Fruit fly (Drosophila melanogaster) whole organism, embryonic: ENCODE results near the gene CG14650.
A peak's percentile ranks its signal among the peaks of the same experiment; 100 is the strongest.

Source experiments
- Asciz ChIP-seq: fragments of 200-800 bp; sonication (Bioruptor generic); optimal IDR thresholded peaks from 2 replicates; lab custom pipeline; 2017; ENCODE audit warnings: missing biosample characterization, mild to moderate bottlenecking, missing genetic modification characterization, missing genetic modification reagents
- Bteb2 ChIP-seq: fragments of 200-800 bp; sonication (Bioruptor generic); optimal IDR thresholded peaks from 2 replicates; lab custom pipeline; 2016; ENCODE audit warnings: missing biosample characterization, missing genetic modification characterization
- CG12299 ChIP-seq: fragments of 200-800 bp; sonication (Bioruptor generic); optimal IDR thresholded peaks from 2 replicates; lab custom pipeline; 2018; ENCODE audit warnings: missing biosample characterization, mild to moderate bottlenecking, missing genetic modification characterization
- CG16815 ChIP-seq: fragments of 200-800 bp; sonication (Bioruptor generic); optimal IDR thresholded peaks from 3 replicates; lab custom pipeline; 2017; ENCODE audit warnings: missing biosample characterization, mild to moderate bottlenecking, missing genetic modification characterization
- CG2129 ChIP-seq: fragments of 200-800 bp; sonication (Bioruptor generic); IDR thresholded peaks from 2 replicates; pipeline ENCODE4 v1.3.6; 2022; ENCODE audit warnings: missing biosample characterization, missing genetic modification characterization; ENCODE audit not compliant: partially characterized antibody
- CG34376 ChIP-seq: fragments of 200-800 bp; sonication (Bioruptor generic); optimal IDR thresholded peaks from 2 replicates; lab custom pipeline; 2018; ENCODE audit warnings: missing biosample characterization, mild to moderate bottlenecking, missing genetic modification characterization
- CG34422 ChIP-seq: fragments of 200-800 bp; sonication (Bioruptor generic); IDR thresholded peaks from 3 replicates; pipeline ENCODE4 v1.3.6; 2022; ENCODE audit warnings: missing biosample characterization, missing genetic modification characterization
- CG3838 ChIP-seq: fragments of 200-800 bp; sonication (Bioruptor generic); optimal IDR thresholded peaks from 3 replicates; lab custom pipeline; 2016; ENCODE audit warnings: missing biosample characterization, missing genetic modification characterization
- CG4730 ChIP-seq: fragments of 200-800 bp; sonication (Bioruptor generic); IDR thresholded peaks from 2 replicates; pipeline ENCODE4 v1.3.6; 2022; ENCODE audit warnings: missing biosample characterization, missing genetic modification characterization
- CG4854 ChIP-seq: fragments of 200-800 bp; sonication (Bioruptor generic); optimal IDR thresholded peaks from 2 replicates; lab custom pipeline; 2016; ENCODE audit warnings: missing biosample characterization, missing genetic modification characterization, inconsistent platforms
- CG5953 ChIP-seq: fragments of 200-800 bp; sonication (Bioruptor generic); IDR thresholded peaks from 2 replicates; pipeline ENCODE4 v1.3.6; 2022; ENCODE audit warnings: missing biosample characterization, missing genetic modification characterization
- CG7372 ChIP-seq: fragments of 200-800 bp; sonication (Bioruptor generic); IDR thresholded peaks from 2 replicates; pipeline ENCODE4 v1.3.6; 2022; ENCODE audit warnings: missing biosample characterization, missing genetic modification characterization
- CoRest ChIP-seq: fragments of 200-800 bp; sonication (Bioruptor generic); optimal IDR thresholded peaks from 3 replicates; lab custom pipeline; 2018; ENCODE audit warnings: missing biosample characterization, mild to moderate bottlenecking, missing genetic modification characterization, moderate library complexity
- D19A ChIP-seq: fragments of 200-800 bp; optimal IDR thresholded peaks from 3 replicates; lab custom pipeline; 2019; ENCODE audit warnings: missing biosample characterization, mild to moderate bottlenecking, missing genetic modification characterization, moderate library complexity
- Deaf1 ChIP-seq: fragments of 200-800 bp; optimal IDR thresholded peaks from 3 replicates; lab custom pipeline; 2019; ENCODE audit warnings: missing biosample characterization, mild to moderate bottlenecking, missing genetic modification characterization, moderate library complexity
- Doc3 ChIP-seq: fragments of 200-800 bp; sonication (Bioruptor generic); IDR thresholded peaks from 3 replicates; pipeline ENCODE4 v1.3.6; 2022; ENCODE audit warnings: missing biosample characterization, missing genetic modification characterization; ENCODE audit not compliant: partially characterized antibody
- Eip74EF ChIP-seq, 2 experiments: fragments of 200-800 bp in 1 of 2; fragments of >200 bp in 1 of 2; sonication (Bioruptor generic) in 1 of 2; optimal IDR thresholded peaks; 2 replicates each; lab custom pipeline; 2017 to 2019; ENCODE audit warnings: missing biosample characterization in 2 of 2, missing genetic modification characterization in 2 of 2, mild to moderate bottlenecking in 1 of 2, moderate library complexity in 1 of 2
- Fer1 ChIP-seq: fragments of 200-800 bp; sonication (Bioruptor generic); optimal IDR thresholded peaks from 2 replicates; lab custom pipeline; 2017; ENCODE audit warnings: missing biosample characterization, mild to moderate bottlenecking, missing genetic modification characterization
- Kr ChIP-seq: fragments of 200-800 bp; sonication (Bioruptor generic); optimal IDR thresholded peaks from 2 replicates; lab custom pipeline; 2017; ENCODE audit warnings: missing biosample characterization, mild to moderate bottlenecking, missing genetic modification characterization
- Med ChIP-seq: fragments of 200-800 bp; sonication (Bioruptor generic); peaks from one replicate; lab custom pipeline; 2016; ENCODE audit warnings: missing biosample characterization, missing genetic modification characterization, mild to moderate bottlenecking, inconsistent platforms, moderate library complexity
- Mes4 ChIP-seq: fragments of 200-800 bp; sonication (Bioruptor generic); optimal IDR thresholded peaks from 2 replicates; lab custom pipeline; 2016; ENCODE audit warnings: missing biosample characterization, missing genetic modification characterization
- Nf-YA ChIP-seq: fragments of 200-800 bp; sonication (Bioruptor generic); IDR thresholded peaks from 2 replicates; pipeline ENCODE4 v1.3.6; 2022; ENCODE audit warnings: missing biosample characterization, missing genetic modification characterization
- Oli ChIP-seq: fragments of 200-800 bp; sonication (Bioruptor generic); optimal IDR thresholded peaks from 2 replicates; lab custom pipeline; 2018; ENCODE audit warnings: missing biosample characterization, mild to moderate bottlenecking, missing genetic modification characterization, moderate library complexity
- Opbp ChIP-seq: fragments of 200-800 bp; sonication (Bioruptor generic); IDR thresholded peaks from 3 replicates; pipeline ENCODE4 v1.3.6; 2022; ENCODE audit warnings: missing biosample characterization, missing genetic modification characterization; ENCODE audit not compliant: partially characterized antibody
- PHDP ChIP-seq: fragments of 200-800 bp; sonication (Bioruptor generic); optimal IDR thresholded peaks from 3 replicates; lab custom pipeline; 2018; ENCODE audit warnings: missing biosample characterization, mild to moderate bottlenecking, missing genetic modification characterization, moderate library complexity
- Ravus ChIP-seq: fragments of 200-800 bp; sonication (Bioruptor generic); IDR thresholded peaks from 2 replicates; pipeline ENCODE4 v1.3.6; 2022; ENCODE audit warnings: missing biosample characterization, missing genetic modification characterization
- bbx ChIP-seq: fragments of 200-800 bp; sonication (Bioruptor generic); IDR thresholded peaks from 2 replicates; pipeline ENCODE4 v1.3.6; 2022; ENCODE audit warnings: missing biosample characterization, missing genetic modification characterization; ENCODE audit not compliant: partially characterized antibody
- chinmo ChIP-seq: fragments of 200-800 bp; sonication (Bioruptor generic); IDR thresholded peaks from 4 replicates; pipeline ENCODE4 v1.3.6; 2022; ENCODE audit warnings: missing biosample characterization, missing genetic modification characterization; ENCODE audit not compliant: partially characterized antibody
- chn ChIP-seq: fragments of 200-800 bp; sonication (Bioruptor generic); optimal IDR thresholded peaks from 2 replicates; lab custom pipeline; 2016; ENCODE audit warnings: missing biosample characterization, missing genetic modification characterization
- corto ChIP-seq: fragments of 200-800 bp; sonication (Bioruptor generic); optimal IDR thresholded peaks from 2 replicates; lab custom pipeline; 2016; ENCODE audit warnings: missing biosample characterization, mild to moderate bottlenecking, missing genetic modification characterization, moderate library complexity
- cwo ChIP-seq: fragments of 200-800 bp; sonication (Bioruptor generic); optimal IDR thresholded peaks from 3 replicates; lab custom pipeline; 2017; ENCODE audit warnings: missing biosample characterization, missing genetic modification characterization, mild to moderate bottlenecking, moderate library complexity, missing genetic modification reagents
- dati ChIP-seq: fragments of 200-800 bp; sonication (Bioruptor generic); IDR thresholded peaks from 2 replicates; pipeline ENCODE4 v1.3.6; 2022; ENCODE audit warnings: missing biosample characterization, missing genetic modification characterization
- disco-r ChIP-seq: fragments of 200-800 bp; sonication (Bioruptor generic); optimal IDR thresholded peaks from 2 replicates; lab custom pipeline; 2016; ENCODE audit warnings: missing biosample characterization, missing genetic modification characterization
- dpn ChIP-seq, 2 experiments: fragments of 200-800 bp; sonication (Bioruptor generic); optimal IDR thresholded peaks; 3 replicates each; lab custom pipeline; 2016; ENCODE audit warnings: missing biosample characterization in 2 of 2, missing genetic modification characterization in 2 of 2
- gce ChIP-seq: fragments of 200-800 bp; sonication (Bioruptor generic); IDR thresholded peaks from 3 replicates; pipeline ENCODE4 v1.3.6; 2022; ENCODE audit warnings: missing biosample characterization, missing genetic modification characterization
- grau ChIP-seq: fragments of 200-800 bp; optimal IDR thresholded peaks from 3 replicates; lab custom pipeline; 2019; ENCODE audit warnings: missing biosample characterization, mild to moderate bottlenecking, missing genetic modification characterization, moderate library complexity
- h ChIP-seq: fragments of >200 bp; optimal IDR thresholded peaks from 2 replicates; lab custom pipeline; 2017
- jigr1 ChIP-seq: fragments of 200-800 bp; sonication (Bioruptor generic); IDR thresholded peaks from 3 replicates; pipeline ENCODE4 v1.3.6; 2022; ENCODE audit warnings: missing biosample characterization, missing genetic modification characterization
- kah ChIP-seq: fragments of 200-800 bp; sonication (Bioruptor generic); optimal IDR thresholded peaks from 2 replicates; lab custom pipeline; 2018; ENCODE audit warnings: missing biosample characterization, mild to moderate bottlenecking, missing genetic modification characterization
- ken ChIP-seq: fragments of 200-800 bp; sonication (Bioruptor generic); IDR thresholded peaks from 3 replicates; pipeline ENCODE4 v1.3.6; 2022; ENCODE audit warnings: missing biosample characterization, missing genetic modification characterization
- lab ChIP-seq: fragments of 200-800 bp; sonication (Bioruptor generic); optimal IDR thresholded peaks from 3 replicates; lab custom pipeline; 2017; ENCODE audit warnings: missing biosample characterization, missing genetic modification characterization, mild to moderate bottlenecking, moderate library complexity, missing genetic modification reagents
- mirr ChIP-seq: fragments of 200-800 bp; sonication (Bioruptor generic); optimal IDR thresholded peaks from 3 replicates; lab custom pipeline; 2018; ENCODE audit warnings: missing biosample characterization, mild to moderate bottlenecking, missing genetic modification characterization
- pho ChIP-seq: fragments of 200-800 bp; sonication (Bioruptor generic); optimal IDR thresholded peaks from 2 replicates; lab custom pipeline; 2016; ENCODE audit warnings: missing biosample characterization, missing genetic modification characterization
- slbo ChIP-seq: fragments of 200-800 bp; sonication (Bioruptor generic); IDR thresholded peaks from 2 replicates; pipeline ENCODE4 v1.3.6; 2022; ENCODE audit warnings: missing biosample characterization, missing genetic modification characterization
- slou ChIP-seq: fragments of 200-800 bp; sonication (Bioruptor generic); optimal IDR thresholded peaks from 3 replicates; lab custom pipeline; 2016; ENCODE audit warnings: missing biosample characterization, missing genetic modification characterization
- vnd ChIP-seq: fragments of 200-800 bp; sonication (Bioruptor generic); IDR thresholded peaks from 3 replicates; pipeline ENCODE4 v1.3.6; 2022; ENCODE audit warnings: missing biosample characterization, missing genetic modification characterization; ENCODE audit not compliant: partially characterized antibody
- zen2 ChIP-seq: fragments of 200-800 bp; sonication (Bioruptor generic); IDR thresholded peaks from 3 replicates; pipeline ENCODE4 v1.3.6; 2022; ENCODE audit warnings: missing biosample characterization, missing genetic modification characterization; ENCODE audit not compliant: partially characterized antibody

Gene CG14650

DNA sequence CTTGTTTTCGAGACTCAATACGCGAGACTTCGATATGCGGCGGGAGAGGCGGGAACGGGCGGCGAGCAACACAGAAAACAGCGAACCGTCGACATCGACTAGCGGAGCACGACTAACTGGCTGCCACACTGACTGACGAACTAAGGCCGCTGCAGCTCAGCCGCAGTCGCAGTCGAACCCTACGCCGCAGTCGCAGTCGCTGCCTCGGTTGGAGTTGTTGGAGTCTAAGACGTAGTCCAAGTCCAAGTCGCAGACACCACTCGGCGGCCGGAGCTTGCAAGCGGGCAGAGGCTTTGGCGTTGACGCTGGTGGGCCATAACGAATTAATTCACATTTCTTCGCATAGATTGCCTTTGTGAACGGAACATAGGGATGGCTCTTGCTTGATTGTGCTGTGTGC lies 13.5 kb downstream of the CG14650 start (continued):
- TF ChIP-seq CG2129 (GFP tag; lab: Robert Waterston, UW) (no peak), Kr (GFP tag; lab: Kevin White, UChicago) (no peak), chinmo (GFP tag; lab: Robert Waterston, UW) (peak; percentile 61; the same call in 1 of the 4 replicates), D19A (tag; lab: Kevin White, UChicago) (no peak), disco-r (GFP tag; lab: Kevin White, UChicago) (no peak), bbx (GFP tag; lab: Robert Waterston, UW) (no peak; the same call in 1 of the 2 replicates), Ravus (no peak), mirr (GFP tag; lab: Kevin White, UChicago) (no peak), Opbp (GFP tag; lab: Robert Waterston, UW) (0 out of 3 replicates have a peak, but pooled peaks have one; percentile 24)

- no peak for TF ChIP-seq Bteb2 (GFP tag; lab: Kevin White, UChicago)
- peak; percentile 9 for TF ChIP-seq kah (GFP tag; lab: Kevin White, UChicago)
- TF ChIP-seq PHDP (tag; lab: Kevin White, UChicago), result no peak
- peak; percentile 31 for TF ChIP-seq Fer1 (GFP tag; lab: Kevin White, UChicago)
- TF ChIP-seq slou (GFP tag; lab: Kevin White, UChicago), result no peak
- peak; percentile 24 for TF ChIP-seq chn (GFP tag; lab: Kevin White, UChicago)
- TF ChIP-seq gce (GFP tag; lab: Robert Waterston, UW), result 0 out of 3 replicates have a peak, but pooled peaks have one; percentile 4
- TF ChIP-seq ken (GFP tag; lab: Robert Waterston, UW), result no peak
- TF ChIP-seq CG16815 (GFP tag; lab: Kevin White, UChicago), result no peak
- TF ChIP-seq dpn (GFP tag; optimal IDR thresholded peaks at IDR 0.05; lab: Kevin White, UChicago), result no peak
- TF ChIP-seq CG4730 (GFP tag; lab: Robert Waterston, UW), result no peak
- no peak for TF ChIP-seq jigr1 (GFP tag; lab: Robert Waterston, UW)
- peak; percentile 59 for TF ChIP-seq mirr (GFP tag; lab: Kevin White, UChicago)
- TF ChIP-seq Asciz, result peak; percentile 4
- TF ChIP-seq zen2 (GFP tag; lab: Robert Waterston, UW), result 0 out of 3 replicates have a peak, but pooled peaks have one; percentile 9
- TF ChIP-seq CoRest (tag; lab: Kevin White, UChicago), result no peak
- peak; percentile 37 for TF ChIP-seq Deaf1 (tag; lab: Kevin White, UChicago)
- TF ChIP-seq Oli (tag; lab: Kevin White, UChicago), result no peak
- TF ChIP-seq vnd (GFP tag; lab: Robert Waterston, UW), result no peak
- no peak for TF ChIP-seq CG12299 (tag; lab: Kevin White, UChicago)
- no peak for TF ChIP-seq corto (GFP tag; lab: Kevin White, UChicago)
- no peak for TF ChIP-seq Mes4 (GFP tag; lab: Kevin White, UChicago)
- TF ChIP-seq dati (GFP tag; lab: Robert Waterston, UW), result no peak
- TF ChIP-seq pho (GFP tag; lab: Kevin White, UChicago), result no peak
- TF ChIP-seq Med (GFP tag; lab: Kevin White, UChicago), result peak; percentile 39
- TF ChIP-seq CG5953, result no peak
- no peak for TF ChIP-seq grau (tag; lab: Kevin White, UChicago)
- no peak for TF ChIP-seq Nf-YA
- TF ChIP-seq CG4854 (GFP tag; lab: Kevin White, UChicago), result no peak
- TF ChIP-seq Eip74EF (GFP tag; optimal IDR thresholded peaks at IDR 0.05; lab: Kevin White, UChicago), result peak in 1 of 2 experiments; percentile 14
- TF ChIP-seq lab (GFP tag; lab: Kevin White, UChicago), result peak; percentile 29
- no peak for TF ChIP-seq CG34422 (GFP tag; lab: Robert Waterston, UW)
- no peak for TF ChIP-seq CG7372 (GFP tag; lab: Robert Waterston, UW)
- peak; percentile 51 for TF ChIP-seq CG34376 (GFP tag; lab: Kevin White, UChicago)
- no peak for TF ChIP-seq h (lab: Kevin White, UChicago)
- TF ChIP-seq CG3838 (GFP tag; lab: Kevin White, UChicago), result no peak
- peak; percentile 16 for TF ChIP-seq cwo (GFP tag; lab: Kevin White, UChicago)
- 0 out of 2 replicates have a peak, but pooled peaks have one; percentile 13 for TF ChIP-seq slbo (GFP tag; lab: Robert Waterston, UW)
- TF ChIP-seq Doc3 (GFP tag; lab: Robert Waterston, UW), result peak; percentile 34; the same call in 1 of the 3 replicates
Measured at dm6 chr3R:4452345-4453044, 15.3 kb downstream of the CG14650 start.
